Worm (Caenorhabditis elegans): ENCODE measurements around the gene fil-1.
"Not testable (repeated sequence)": the region's sequence is repeated elsewhere in the genome, so short reads cannot be mapped to it uniquely, and the experiment has no call there.

DNA sequence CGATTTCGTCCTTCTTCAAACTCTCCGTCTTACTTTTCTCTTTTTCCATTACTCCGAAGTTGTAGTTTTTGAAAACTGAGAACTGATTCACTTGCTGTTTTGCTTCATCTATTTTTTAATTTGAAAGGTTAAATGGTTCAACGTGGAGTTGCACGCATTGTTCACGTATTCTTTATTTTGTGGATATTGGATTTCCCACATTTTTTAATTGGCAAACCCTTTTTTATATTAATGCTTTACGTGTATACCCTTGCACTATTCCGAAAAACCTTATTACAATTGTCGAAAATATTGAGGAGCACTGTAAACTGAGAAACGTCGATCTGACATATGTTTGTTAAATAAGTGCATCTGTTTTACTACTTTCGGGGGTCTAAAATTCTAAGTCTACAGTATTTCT, 43.1 kb downstream of the fil-1 start, which contains the start of gene melo-3:
- not testable (repeated sequence) for TF ChIP-seq ceh-82 (tag; optimal IDR thresholded peaks at IDR 0.05); fos-1 (tag; optimal IDR thresholded peaks at IDR 0.05); zag-1 (tag; optimal IDR thresholded peaks at IDR 0.05); unc-55 (GFP tag; optimal IDR thresholded peaks at IDR 0.05); ZK546.5 (tag; optimal IDR thresholded peaks at IDR 0.05); nhr-23 (tag; optimal IDR thresholded peaks at IDR 0.05); nhr-11 (tag; optimal IDR thresholded peaks at IDR 0.05); aly-2 (tag; optimal IDR thresholded peaks at IDR 0.05)

Measured in whole organism, L2 larva.